Worm (Caenorhabditis elegans) whole organism, mixed stage, embryonic: ENCODE results near the gene Y38H6C.25.

Experiments used
- blmp-1 ChIP-seq: fragments of 150-350 bp; optimal IDR thresholded peaks from 2 replicates; lab custom pipeline; 2014; ENCODE audit warnings: missing biosample characterization, missing genetic modification characterization
- ceh-83 ChIP-seq: fragments of 200-800 bp; sonication (Bioruptor generic); optimal IDR thresholded peaks from 2 replicates; lab custom pipeline; 2018; ENCODE audit warnings: mild to moderate bottlenecking, missing genetic modification characterization, missing compliant biosample characterization
- ces-1 ChIP-seq: fragments of 150-350 bp; optimal IDR thresholded peaks from 2 replicates; lab custom pipeline; 2014; ENCODE audit warnings: missing biosample characterization, missing genetic modification reagents, missing genetic modification characterization
- hlh-1 ChIP-seq: fragments of 150-350 bp; optimal IDR thresholded peaks from 2 replicates; lab custom pipeline; 2014; ENCODE audit warnings: missing biosample characterization, missing genetic modification reagents, missing genetic modification characterization
- mab-5 ChIP-seq: fragments of 150-350 bp; optimal IDR thresholded peaks from 2 replicates; lab custom pipeline; 2014; ENCODE audit warnings: missing biosample characterization, missing genetic modification characterization
- mls-2 ChIP-seq: sonication (generic microtip); optimal IDR thresholded peaks from 2 replicates; lab custom pipeline; 2016; ENCODE audit warnings: mild to moderate bottlenecking, missing genetic modification characterization, moderate library complexity, missing compliant biosample characterization
- nhr-12 ChIP-seq: fragments of 150-350 bp; optimal IDR thresholded peaks from 2 replicates; lab custom pipeline; 2014; ENCODE audit warnings: missing biosample characterization, missing genetic modification characterization
- nhr-237 ChIP-seq: fragments of 150-350 bp; optimal IDR thresholded peaks from 2 replicates; lab custom pipeline; 2014; ENCODE audit warnings: missing biosample characterization, missing genetic modification characterization
- pha-4 ChIP-seq: fragments of 150-350 bp; optimal IDR thresholded peaks from 2 replicates; lab custom pipeline; 2018; ENCODE audit warnings: missing biosample characterization, missing genetic modification reagents, missing genetic modification characterization
- unc-120 ChIP-seq: sonication (generic microtip); optimal IDR thresholded peaks from 2 replicates; lab custom pipeline; 2017; ENCODE audit warnings: missing genetic modification characterization, missing compliant biosample characterization; ENCODE audit not compliant: poor library complexity, severe bottlenecking
- unc-62 ChIP-seq: fragments of 150-350 bp; optimal IDR thresholded peaks from 2 replicates; lab custom pipeline; 2014; ENCODE audit warnings: missing biosample characterization, missing genetic modification reagents, missing genetic modification characterization
- zip-8 ChIP-seq: fragments of 150-350 bp; optimal IDR thresholded peaks from 2 replicates; lab custom pipeline; 2014; ENCODE audit warnings: missing biosample characterization, missing genetic modification characterization

- TF ChIP-seq nhr-237, result no peak
- TF ChIP-seq zip-8 (tag; lab: Kevin White, UChicago), result no peak
- TF ChIP-seq pha-4 (tag; lab: Kevin White, UChicago), result no peak
- no peak for TF ChIP-seq blmp-1 (tag; lab: Kevin White, UChicago)
- TF ChIP-seq unc-62, result no peak
- no peak for TF ChIP-seq ceh-83 (GFP tag; lab: Kevin White, UChicago)
- no peak for TF ChIP-seq hlh-1
- TF ChIP-seq ces-1 (GFP tag; lab: Kevin White, UChicago), result no peak
- no peak for TF ChIP-seq nhr-12 (tag; lab: Kevin White, UChicago)
- no peak for TF ChIP-seq unc-120 (tag; lab: Kevin White, UChicago)
- TF ChIP-seq mab-5 (tag; lab: Kevin White, UChicago), result no peak
- TF ChIP-seq mls-2 (tag; lab: Kevin White, UChicago), result no peak
Measured at ce11 chrV:20475830-20476229, 43.2 kb upstream of the Y38H6C.25 start, which contains the start of gene B0250.7.
